Fruit fly (Drosophila melanogaster) whole organism, pupa: Measurements from ENCODE around the gene Ggamma30A.

Experiments used
- CG10348 ChIP-seq: fragments of 200-800 bp; sonication (Bioruptor generic); IDR thresholded peaks from 2 replicates; pipeline ENCODE4 v1.3.6; 2022; ENCODE audit warnings: missing biosample characterization, missing genetic modification characterization
- CG12605 ChIP-seq: fragments of 200-800 bp; sonication (Bioruptor generic); IDR thresholded peaks from 2 replicates; pipeline ENCODE4 v1.3.6; 2022; ENCODE audit warnings: missing biosample characterization, missing genetic modification characterization
- CG13204 ChIP-seq: fragments of 200-800 bp; sonication (Bioruptor generic); optimal IDR thresholded peaks from 2 replicates; lab custom pipeline; 2018; ENCODE audit warnings: missing biosample characterization, mild to moderate bottlenecking, missing genetic modification characterization, moderate library complexity
- CG14655 ChIP-seq: fragments of 200-800 bp; sonication (Bioruptor generic); optimal IDR thresholded peaks from 3 replicates; lab custom pipeline; 2017; ENCODE audit warnings: mild to moderate bottlenecking, missing biosample characterization, missing genetic modification reagents, missing genetic modification characterization
- CG15710 ChIP-seq: fragments of 200-800 bp; sonication (Bioruptor generic); optimal IDR thresholded peaks from 2 replicates; lab custom pipeline; 2018; ENCODE audit warnings: missing biosample characterization, mild to moderate bottlenecking, missing genetic modification characterization, moderate library complexity
- CG17806 ChIP-seq: fragments of 200-800 bp; sonication (Bioruptor generic); optimal IDR thresholded peaks from 2 replicates; lab custom pipeline; 2018; ENCODE audit warnings: missing biosample characterization, mild to moderate bottlenecking, missing genetic modification characterization, moderate library complexity
- CG32121 ChIP-seq: fragments of 200-800 bp; sonication (Bioruptor generic); IDR thresholded peaks from 2 replicates; pipeline ENCODE4 v1.3.6; 2022; ENCODE audit warnings: missing biosample characterization, missing genetic modification characterization
- CG34367 ChIP-seq: fragments of 200-800 bp; sonication (Bioruptor generic); optimal IDR thresholded peaks from 2 replicates; lab custom pipeline; 2018; ENCODE audit warnings: missing biosample characterization, mild to moderate bottlenecking, missing genetic modification characterization
- CG4496 ChIP-seq: fragments of 200-800 bp; sonication (Bioruptor generic); IDR thresholded peaks from 3 replicates; pipeline ENCODE4 v1.3.6; 2022; ENCODE audit warnings: missing biosample characterization, missing genetic modification characterization
- CG8159 ChIP-seq: fragments of 200-800 bp; sonication (Bioruptor generic); optimal IDR thresholded peaks from 3 replicates; lab custom pipeline; 2018; ENCODE audit warnings: missing biosample characterization, mild to moderate bottlenecking, missing genetic modification characterization, moderate library complexity
- CG8301 ChIP-seq: fragments of 200-800 bp; sonication (Bioruptor generic); optimal IDR thresholded peaks from 2 replicates; lab custom pipeline; 2018; ENCODE audit warnings: missing biosample characterization, mild to moderate bottlenecking, missing genetic modification characterization
- CG9948 ChIP-seq: fragments of 200-800 bp; sonication (Bioruptor generic); optimal IDR thresholded peaks from 2 replicates; lab custom pipeline; 2018; ENCODE audit warnings: missing biosample characterization, mild to moderate bottlenecking, missing genetic modification characterization, moderate library complexity
- D1 ChIP-seq: fragments of 200-800 bp; sonication (Bioruptor generic); optimal IDR thresholded peaks from 2 replicates; lab custom pipeline; 2018; ENCODE audit warnings: missing biosample characterization, mild to moderate bottlenecking, missing genetic modification characterization, moderate library complexity
- EcR ChIP-seq: fragments of 200-800 bp; sonication (Bioruptor generic); optimal IDR thresholded peaks from 3 replicates; lab custom pipeline; 2019; ENCODE audit warnings: missing biosample characterization, missing genetic modification characterization, mild to moderate bottlenecking, moderate library complexity, missing genetic modification reagents
- Ets98B ChIP-seq: fragments of 200-800 bp; sonication (Bioruptor generic); IDR thresholded peaks from 2 replicates; pipeline ENCODE4 v1.3.6; 2022; ENCODE audit warnings: missing biosample characterization, missing genetic modification characterization
- Pif1A ChIP-seq: fragments of 200-800 bp; sonication (Bioruptor generic); optimal IDR thresholded peaks from 3 replicates; lab custom pipeline; 2016; ENCODE audit warnings: missing biosample characterization, missing genetic modification characterization
- Pif1B ChIP-seq: fragments of 200-800 bp; sonication (Bioruptor generic); optimal IDR thresholded peaks from 3 replicates; lab custom pipeline; 2016; ENCODE audit warnings: missing biosample characterization, missing genetic modification characterization
- Snoo ChIP-seq: fragments of 200-800 bp; sonication (Bioruptor generic); optimal IDR thresholded peaks from 3 replicates; lab custom pipeline; 2017; ENCODE audit warnings: missing biosample characterization, mild to moderate bottlenecking, missing genetic modification characterization, inconsistent platforms
- fd96Ca ChIP-seq: fragments of 200-800 bp; sonication (Bioruptor generic); IDR thresholded peaks from 3 replicates; pipeline ENCODE4 v1.3.6; 2022; ENCODE audit warnings: missing biosample characterization, missing genetic modification characterization
- gl ChIP-seq: fragments of 200-800 bp; sonication (Bioruptor generic); optimal IDR thresholded peaks from 2 replicates; lab custom pipeline; 2018; ENCODE audit warnings: missing biosample characterization, mild to moderate bottlenecking, missing genetic modification characterization
- rn ChIP-seq: fragments of 200-800 bp; sonication (Bioruptor generic); IDR thresholded peaks from 2 replicates; pipeline ENCODE4 v1.3.6; 2022; ENCODE audit warnings: missing biosample characterization, missing genetic modification characterization

The Ggamma30A gene

dm6 chr2L:9223266-9223665, 33.1 kb upstream of the Ggamma30A start:
- TF ChIP-seq rn (GFP tag; lab: Robert Waterston, UW) = no peak
- no peak for TF ChIP-seq CG17806
- TF ChIP-seq CG9948 = no peak
- TF ChIP-seq CG4496 (GFP tag; lab: Robert Waterston, UW) = no peak
- TF ChIP-seq gl (tag; lab: Kevin White, UChicago) = no peak
- TF ChIP-seq fd96Ca = no peak
- TF ChIP-seq CG34367 (tag; lab: Kevin White, UChicago) = no peak
- TF ChIP-seq Ets98B = no peak
- TF ChIP-seq CG10348 = no peak
- TF ChIP-seq Pif1A (GFP tag; lab: Kevin White, UChicago) = no peak
- TF ChIP-seq CG8159 = no peak
- no peak for TF ChIP-seq CG13204 (GFP tag; lab: Kevin White, UChicago)
- TF ChIP-seq EcR (GFP tag; lab: Kevin White, UChicago) = no peak
- no peak for TF ChIP-seq CG8301 (tag; lab: Kevin White, UChicago)
- no peak for TF ChIP-seq CG32121 (GFP tag; lab: Robert Waterston, UW)
- TF ChIP-seq Pif1B (GFP tag; lab: Kevin White, UChicago) = no peak
- TF ChIP-seq D1 (tag; lab: Kevin White, UChicago) = no peak
- no peak for TF ChIP-seq CG14655 (GFP tag; lab: Kevin White, UChicago)
- no peak for TF ChIP-seq CG15710 (tag; lab: Kevin White, UChicago)
- TF ChIP-seq CG12605 (GFP tag; lab: Robert Waterston, UW) = no peak

dm6 chr2L:9224364-9225019, 31.9 kb upstream of the Ggamma30A start:
- TF ChIP-seq gl (tag; lab: Kevin White, UChicago) (peak; percentile 81), EcR (GFP tag; lab: Kevin White, UChicago) (peak; percentile 74), fd96Ca (peak; percentile 80), Pif1B (GFP tag; lab: Kevin White, UChicago) (peak; percentile 50), CG15710 (tag; lab: Kevin White, UChicago) (peak; percentile 77), CG8301 (tag; lab: Kevin White, UChicago) (peak; percentile 36), CG9948 (peak; percentile 69), CG14655 (GFP tag; lab: Kevin White, UChicago) (peak; percentile 56), CG34367 (tag; lab: Kevin White, UChicago) (peak; percentile 51), CG8159 (peak; percentile 78), CG12605 (GFP tag; lab: Robert Waterston, UW) (peak; percentile 74), CG13204 (GFP tag; lab: Kevin White, UChicago) (peak; percentile 78), Ets98B (peak; percentile 81), Snoo (tag; lab: Kevin White, UChicago) (peak; percentile 78), D1 (tag; lab: Kevin White, UChicago) (no peak), CG4496 (GFP tag; lab: Robert Waterston, UW) (peak; percentile 88), CG32121 (GFP tag; lab: Robert Waterston, UW) (peak; percentile 77), CG10348 (no peak), Pif1A (GFP tag; lab: Kevin White, UChicago) (peak; percentile 77), CG17806 (peak; percentile 72), rn (GFP tag; lab: Robert Waterston, UW) (peak; percentile 62)

dm6 chr2L:9225378-9225777, 31.0 kb upstream of the Ggamma30A start:
- peak; percentile 46 for TF ChIP-seq EcR (GFP tag; lab: Kevin White, UChicago)
- TF ChIP-seq CG13204 (GFP tag; lab: Kevin White, UChicago) = peak; percentile 65
- no peak for TF ChIP-seq CG17806

- TF ChIP-seq CG17806 = no peak
- no peak for TF ChIP-seq CG8159
- no peak for TF ChIP-seq Pif1A (GFP tag; lab: Kevin White, UChicago)
- TF ChIP-seq CG32121 (GFP tag; lab: Robert Waterston, UW) = 0 out of 2 replicates have a peak, but pooled peaks have one; percentile 14
- TF ChIP-seq Ets98B = no peak; the same call in 1 of the 2 replicates
- no peak for TF ChIP-seq CG14655 (GFP tag; lab: Kevin White, UChicago)
These were observed 26.7 kb upstream of the Ggamma30A start for dm6 chr2L:9229694-9230093.

- TF ChIP-seq fd96Ca (peak; percentile 76), CG8159 (peak; percentile 56), CG10348 (no peak), EcR (GFP tag; lab: Kevin White, UChicago) (no peak), CG15710 (tag; lab: Kevin White, UChicago) (peak; percentile 57), CG12605 (GFP tag; lab: Robert Waterston, UW) (peak; percentile 93), CG32121 (GFP tag; lab: Robert Waterston, UW) (peak; percentile 73), CG9948 (peak; percentile 22), gl (tag; lab: Kevin White, UChicago) (peak; percentile 81), CG13204 (GFP tag; lab: Kevin White, UChicago) (peak; percentile 70), rn (GFP tag; lab: Robert Waterston, UW) (0 out of 2 replicates have a peak, but pooled peaks have one; percentile 16), Pif1A (GFP tag; lab: Kevin White, UChicago) (peak; percentile 76), Snoo (tag; lab: Kevin White, UChicago) (peak; percentile 20), D1 (tag; lab: Kevin White, UChicago) (no peak), CG34367 (tag; lab: Kevin White, UChicago) (peak; percentile 42), CG8301 (tag; lab: Kevin White, UChicago) (peak; percentile 34), CG17806 (peak; percentile 52), CG4496 (GFP tag; lab: Robert Waterston, UW) (peak; percentile 85), CG14655 (GFP tag; lab: Kevin White, UChicago) (peak; percentile 52), Ets98B (peak; percentile 76), Pif1B (GFP tag; lab: Kevin White, UChicago) (peak; percentile 76)
These were observed 24.5 kb upstream of the Ggamma30A start for dm6 chr2L:9231760-9232431.
